Worm (Caenorhabditis elegans): ENCODE data around the gene T01D1.4.

T01D1.4 gene

DNA sequence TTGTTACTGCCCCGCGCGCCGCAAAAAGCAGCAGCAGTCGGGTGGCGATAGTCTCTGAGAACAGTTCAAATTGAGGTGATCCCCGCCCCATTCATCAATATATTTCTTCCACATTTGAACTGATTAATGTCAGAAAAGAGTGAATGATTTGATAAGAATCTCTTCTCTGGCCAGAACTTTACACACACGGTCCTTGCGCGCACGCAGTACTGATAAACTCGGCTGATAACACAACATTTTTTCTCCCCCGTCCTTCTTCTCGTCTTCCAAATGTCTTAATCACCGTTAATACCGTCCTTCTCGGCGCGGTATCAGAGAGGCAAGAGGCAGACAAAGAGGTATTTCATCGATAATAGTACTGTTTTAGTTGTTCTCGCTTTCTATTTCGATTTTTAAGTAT lies 16.7 kb downstream of the T01D1.4 start, which contains the start of gene etr-1:
TSS of gene etr-1 (plus strand) at position 193 of the 400 bp plus-strand sequence.
- no peak for TF ChIP-seq nhr-11 (tag; optimal IDR thresholded peaks at IDR 0.05)
- no peak for TF ChIP-seq C16A3.4 (tag; optimal IDR thresholded peaks at IDR 0.05)
- no peak for TF ChIP-seq ceh-90 (tag; optimal IDR thresholded peaks at IDR 0.05)
- peak in 1 of 2 experiments; percentile 44 for TF ChIP-seq mdl-1 (tag; optimal IDR thresholded peaks at IDR 0.05)
- TF ChIP-seq mab-9 (GFP tag; IDR thresholded peaks at IDR 0.05), result no peak
- TF ChIP-seq mef-2 (tag; optimal IDR thresholded peaks at IDR 0.05), result no peak
- TF ChIP-seq nhr-28 (tag; optimal IDR thresholded peaks at IDR 0.05), result no peak
- no peak for TF ChIP-seq unc-86 (tag; optimal IDR thresholded peaks at IDR 0.05)
- TF ChIP-seq nhr-12 (tag; optimal IDR thresholded peaks at IDR 0.05), result no peak
- no peak for TF ChIP-seq nhr-85 (tag)
- TF ChIP-seq lin-14 (GFP tag; optimal IDR thresholded peaks at IDR 0.05), result peak; percentile 76
- TF ChIP-seq nhr-19 (GFP tag; conservative IDR thresholded peaks at IDR 0.05), result no peak
- TF ChIP-seq aha-1 (tag; optimal IDR thresholded peaks at IDR 0.05), result no peak
- TF ChIP-seq pqm-1 (tag; optimal IDR thresholded peaks at IDR 0.05), result peak; percentile 19
- TF ChIP-seq ama-1 (optimal IDR thresholded peaks at IDR 0.05), result no peak
- no peak for TF ChIP-seq fkh-10 (GFP tag; optimal IDR thresholded peaks at IDR 0.05)
- peak; percentile 5 for TF ChIP-seq snu-23 (GFP tag; optimal IDR thresholded peaks at IDR 0.05)
- TF ChIP-seq elt-2 (tag; optimal IDR thresholded peaks at IDR 0.05), result peak; percentile 94
- peak; percentile 21 to 96 (median 79) for TF ChIP-seq elt-3 (tag; optimal IDR thresholded peaks at IDR 0.05)
- TF ChIP-seq zag-1 (tag; optimal IDR thresholded peaks at IDR 0.05), result no peak
- no peak for TF ChIP-seq egl-13 (tag; optimal IDR thresholded peaks at IDR 0.05)
- no peak for TF ChIP-seq snpc-4 (tag; optimal IDR thresholded peaks at IDR 0.05)
- TF ChIP-seq lin-35 (GFP tag; optimal IDR thresholded peaks at IDR 0.05), result peak in 1 of 2 experiments; percentile 53
- no peak for TF ChIP-seq xbp-1 (tag; optimal IDR thresholded peaks at IDR 0.05)
- peak; percentile 16 for TF ChIP-seq nhr-90 (tag; optimal IDR thresholded peaks at IDR 0.05; ENCODE audit: poor library complexity)
- TF ChIP-seq nhr-47 (tag; optimal IDR thresholded peaks at IDR 0.05), result no peak
- no peak for TF ChIP-seq F16B12.6 (tag; optimal IDR thresholded peaks at IDR 0.05)
- no peak for TF ChIP-seq skn-1 (tag; optimal IDR thresholded peaks at IDR 0.05)
- TF ChIP-seq blmp-1 (tag; optimal IDR thresholded peaks at IDR 0.05), result peak; percentile 73
- no peak for TF ChIP-seq lin-39 (tag; optimal IDR thresholded peaks at IDR 0.05)
- peak; percentile 25 for TF ChIP-seq unc-130 (tag; optimal IDR thresholded peaks at IDR 0.05)
- no peak for TF ChIP-seq isw-1 (GFP tag; IDR thresholded peaks at IDR 0.05)
- no peak for TF ChIP-seq dsc-1 (tag; optimal IDR thresholded peaks at IDR 0.05)
- no peak for TF ChIP-seq hlh-4 (tag; optimal IDR thresholded peaks at IDR 0.05)
- peak; percentile 55 for TF ChIP-seq jun-1 (tag; optimal IDR thresholded peaks at IDR 0.05)
- TF ChIP-seq lin-13 (GFP tag; optimal IDR thresholded peaks at IDR 0.05), result no peak
- TF ChIP-seq nhr-20 (tag; optimal IDR thresholded peaks at IDR 0.05), result peak; percentile 23
- TF ChIP-seq aly-2 (tag; optimal IDR thresholded peaks at IDR 0.05), result no peak
- TF ChIP-seq efl-3 (GFP tag; optimal IDR thresholded peaks at IDR 0.05), result no peak
- peak in 1 of 2 experiments; percentile 27 for TF ChIP-seq lsy-2 (tag; optimal IDR thresholded peaks at IDR 0.05)
- TF ChIP-seq pag-3 (tag; optimal IDR thresholded peaks at IDR 0.05; ENCODE audit: borderline replicate concordance, insufficient read depth), result no peak
- TF ChIP-seq efl-1 (optimal IDR thresholded peaks at IDR 0.05), result no peak
- TF ChIP-seq efl-1 (GFP tag; optimal IDR thresholded peaks at IDR 0.05 in 1 of 2), result no peak
- TF ChIP-seq fkh-8 (tag; optimal IDR thresholded peaks at IDR 0.05), result no peak
- no peak for TF ChIP-seq unc-30 (tag; optimal IDR thresholded peaks at IDR 0.05)
- no peak for TF ChIP-seq fos-1 (tag; optimal IDR thresholded peaks at IDR 0.05)
- no peak for TF ChIP-seq nhr-76 (tag; optimal IDR thresholded peaks at IDR 0.05)
- TF ChIP-seq lir-3 (tag; optimal IDR thresholded peaks at IDR 0.05; ENCODE audit: poor library complexity), result no peak
- no peak for TF ChIP-seq dpl-1 (GFP tag; optimal IDR thresholded peaks at IDR 0.05)
- peak; percentile 36 for TF ChIP-seq nhr-71 (tag; optimal IDR thresholded peaks at IDR 0.05)
- peak; percentile 26 for TF ChIP-seq tlp-1 (tag; optimal IDR thresholded peaks at IDR 0.05)
- no peak for TF ChIP-seq zip-4 (GFP tag; optimal IDR thresholded peaks at IDR 0.05)
- TF ChIP-seq lin-15B (tag; optimal IDR thresholded peaks at IDR 0.05), result no peak
- TF ChIP-seq unc-98 (GFP tag; IDR thresholded peaks at IDR 0.05), result no peak
- TF ChIP-seq ceh-63 (GFP tag; optimal IDR thresholded peaks at IDR 0.05), result no peak

All from whole organism, L1 larva.